Worm (Caenorhabditis elegans) whole organism, L2 larva: ENCODE measurements around the gene math-20.

Experiments
- lin-39 ChIP-seq: fragments of 150-350 bp; optimal IDR thresholded peaks from 2 replicates; lab custom pipeline; 2014; ENCODE audit warnings: missing biosample characterization, missing genetic modification reagents, missing genetic modification characterization
- nhr-11 ChIP-seq: fragments of 150-350 bp; optimal IDR thresholded peaks from 2 replicates; lab custom pipeline; 2014; ENCODE audit warnings: missing biosample characterization, missing genetic modification characterization
- ztf-4 ChIP-seq: fragments of 150-350 bp; optimal IDR thresholded peaks from 2 replicates; lab custom pipeline; 2014; ENCODE audit warnings: missing biosample characterization, missing genetic modification characterization

DNA sequence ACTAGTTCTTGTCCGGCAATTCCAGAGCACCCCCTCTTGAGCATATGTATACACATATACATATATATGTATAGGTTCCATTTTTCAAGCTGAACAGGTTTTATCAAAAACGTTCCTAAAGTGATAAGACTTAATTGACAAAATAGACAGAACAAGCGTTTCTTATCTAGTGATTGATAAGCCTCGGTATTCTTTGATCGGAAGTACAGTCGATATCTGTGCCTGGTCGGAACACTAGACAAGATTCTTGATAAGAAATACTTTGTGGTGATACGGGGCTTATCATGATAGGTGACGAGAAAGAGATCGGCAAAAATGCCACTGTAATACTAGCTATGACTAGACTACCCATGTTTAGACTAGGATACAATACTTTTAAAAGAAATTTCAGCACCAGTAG lies 47.2 kb upstream of the math-20 start:
- TF ChIP-seq ztf-4 (tag; lab: Kevin White, UChicago), result no peak
- no peak for TF ChIP-seq lin-39 (tag; lab: Kevin White, UChicago)
- no peak for TF ChIP-seq nhr-11 (tag; lab: Kevin White, UChicago)
